Fruit fly (Drosophila melanogaster) whole organism, embryonic: ENCODE measurements around the gene Hand.

Source experiments
- Atf6 ChIP-seq: fragments of 200-800 bp; sonication (Bioruptor generic); IDR thresholded peaks from 2 replicates; pipeline ENCODE4 v1.3.6; 2022; ENCODE audit warnings: missing biosample characterization, missing genetic modification characterization
- Bdp1 ChIP-seq: fragments of 200-800 bp; sonication (Bioruptor generic); optimal IDR thresholded peaks from 3 replicates; lab custom pipeline; 2016; ENCODE audit warnings: missing biosample characterization, missing genetic modification characterization
- CG10959 ChIP-seq: fragments of 200-800 bp; sonication (Bioruptor generic); IDR thresholded peaks from 2 replicates; pipeline ENCODE4 v1.3.6; 2022; ENCODE audit warnings: missing biosample characterization, missing genetic modification characterization
- CG12104 ChIP-seq: fragments of 200-800 bp; sonication (Bioruptor generic); optimal IDR thresholded peaks from 3 replicates; lab custom pipeline; 2016; ENCODE audit warnings: missing biosample characterization, missing genetic modification characterization
- CG1233 ChIP-seq: fragments of 200-800 bp; sonication (Bioruptor generic); optimal IDR thresholded peaks from 4 replicates; lab custom pipeline; 2018; ENCODE audit warnings: missing biosample characterization, mild to moderate bottlenecking, missing genetic modification characterization
- CG12391 ChIP-seq: fragments of 200-800 bp; sonication (Bioruptor generic); optimal IDR thresholded peaks from 3 replicates; lab custom pipeline; 2018; ENCODE audit warnings: missing biosample characterization, mild to moderate bottlenecking, missing genetic modification characterization, moderate library complexity
- CG1647 ChIP-seq: fragments of 200-800 bp; sonication (Bioruptor generic); optimal IDR thresholded peaks from 3 replicates; lab custom pipeline; 2016; ENCODE audit warnings: missing biosample characterization, missing genetic modification characterization
- CG18262 ChIP-seq: fragments of 200-800 bp; optimal IDR thresholded peaks from 3 replicates; lab custom pipeline; 2019; ENCODE audit warnings: missing biosample characterization, mild to moderate bottlenecking, missing genetic modification characterization, moderate library complexity
- CG2678 ChIP-seq: fragments of 200-800 bp; sonication (Bioruptor generic); optimal IDR thresholded peaks from 3 replicates; lab custom pipeline; 2019; ENCODE audit warnings: missing biosample characterization, mild to moderate bottlenecking, missing genetic modification characterization, moderate library complexity
- CG2875 ChIP-seq: fragments of 200-800 bp; sonication (Bioruptor generic); optimal IDR thresholded peaks from 2 replicates; lab custom pipeline; 2017; ENCODE audit warnings: missing biosample characterization, mild to moderate bottlenecking, missing genetic modification characterization, missing genetic modification reagents
- CG30020 ChIP-seq: fragments of 200-800 bp; optimal IDR thresholded peaks from 2 replicates; lab custom pipeline; 2019; ENCODE audit warnings: missing biosample characterization, mild to moderate bottlenecking, missing genetic modification characterization, moderate library complexity
- CG34224 ChIP-seq: fragments of 200-800 bp; sonication (Bioruptor generic); IDR thresholded peaks from 3 replicates; pipeline ENCODE4 v1.3.6; 2022; ENCODE audit warnings: missing biosample characterization, missing genetic modification characterization; ENCODE audit not compliant: partially characterized antibody
- CG6854 ChIP-seq: fragments of 200-800 bp; sonication (Bioruptor generic); optimal IDR thresholded peaks from 3 replicates; lab custom pipeline; 2017; ENCODE audit warnings: missing biosample characterization, mild to moderate bottlenecking, missing genetic modification characterization
- CG7271 ChIP-seq: fragments of 200-800 bp; sonication (Bioruptor generic); optimal IDR thresholded peaks from 2 replicates; lab custom pipeline; 2018; ENCODE audit warnings: missing biosample characterization, mild to moderate bottlenecking, missing genetic modification characterization, moderate library complexity
- CG8281 ChIP-seq: fragments of 200-800 bp; sonication (Bioruptor generic); optimal IDR thresholded peaks from 2 replicates; lab custom pipeline; 2018; ENCODE audit warnings: missing biosample characterization, mild to moderate bottlenecking, missing genetic modification characterization, moderate library complexity
- CG9437 ChIP-seq: fragments of 200-800 bp; sonication (Bioruptor generic); optimal IDR thresholded peaks from 2 replicates; lab custom pipeline; 2018; ENCODE audit warnings: missing biosample characterization, mild to moderate bottlenecking, missing genetic modification characterization
- Chrac-16 ChIP-seq: fragments of 200-800 bp; sonication (Bioruptor generic); optimal IDR thresholded peaks from 3 replicates; lab custom pipeline; 2016; ENCODE audit warnings: missing biosample characterization, missing genetic modification characterization
- CrebB ChIP-seq: fragments of 200-800 bp; sonication (Bioruptor generic); optimal IDR thresholded peaks from 3 replicates; lab custom pipeline; 2018; ENCODE audit warnings: missing biosample characterization, mild to moderate bottlenecking, missing genetic modification characterization
- D19A ChIP-seq: fragments of 200-800 bp; optimal IDR thresholded peaks from 3 replicates; lab custom pipeline; 2019; ENCODE audit warnings: missing biosample characterization, mild to moderate bottlenecking, missing genetic modification characterization, moderate library complexity
- Elba2 ChIP-seq: fragments of 200-800 bp; sonication (Bioruptor generic); optimal IDR thresholded peaks from 3 replicates; lab custom pipeline; 2016; ENCODE audit warnings: missing biosample characterization, missing genetic modification characterization
- Hand ChIP-seq: fragments of 200-800 bp; sonication (Bioruptor generic); optimal IDR thresholded peaks from 2 replicates; lab custom pipeline; 2017; ENCODE audit warnings: mild to moderate bottlenecking, missing biosample characterization, missing genetic modification reagents, missing genetic modification characterization
- HmgZ ChIP-seq: fragments of 200-800 bp; sonication (Bioruptor generic); optimal IDR thresholded peaks from 2 replicates; lab custom pipeline; 2018; ENCODE audit warnings: missing biosample characterization, mild to moderate bottlenecking, missing genetic modification characterization
- Lpt ChIP-seq: fragments of >200 bp; optimal IDR thresholded peaks from 2 replicates; lab custom pipeline; 2018; ENCODE audit warnings: missing biosample characterization, missing genetic modification characterization
- MBD-R2 ChIP-seq: fragments of 200-800 bp; sonication (Bioruptor generic); IDR thresholded peaks from 2 replicates; pipeline ENCODE4 v1.3.6; 2022; ENCODE audit warnings: missing biosample characterization, missing genetic modification characterization
- Med ChIP-seq: fragments of 200-800 bp; sonication (Bioruptor generic); peaks from one replicate; lab custom pipeline; 2016; ENCODE audit warnings: missing biosample characterization, missing genetic modification characterization, mild to moderate bottlenecking, inconsistent platforms, moderate library complexity
- Opbp ChIP-seq: fragments of 200-800 bp; sonication (Bioruptor generic); IDR thresholded peaks from 3 replicates; pipeline ENCODE4 v1.3.6; 2022; ENCODE audit warnings: missing biosample characterization, missing genetic modification characterization; ENCODE audit not compliant: partially characterized antibody
- Optix ChIP-seq: fragments of 200-800 bp; sonication (Bioruptor generic); IDR thresholded peaks from 3 replicates; pipeline ENCODE4 v1.3.6; 2022; ENCODE audit warnings: missing biosample characterization, missing genetic modification characterization
- Side ChIP-seq: fragments of 200-800 bp; sonication (Bioruptor generic); optimal IDR thresholded peaks from 2 replicates; lab custom pipeline; 2016; ENCODE audit warnings: missing biosample characterization, missing genetic modification characterization
- TFAM ChIP-seq: fragments of 200-800 bp; sonication (Bioruptor generic); optimal IDR thresholded peaks from 2 replicates; lab custom pipeline; 2017; ENCODE audit warnings: missing biosample characterization, missing genetic modification characterization, inconsistent platforms
- Taf1 ChIP-seq: fragments of 200-800 bp; sonication (Bioruptor generic); IDR thresholded peaks from 2 replicates; pipeline ENCODE4 v1.3.6; 2022; ENCODE audit warnings: missing biosample characterization, missing genetic modification characterization
- abd-A ChIP-seq: fragments of 200-800 bp; sonication (Bioruptor generic); optimal IDR thresholded peaks from 3 replicates; lab custom pipeline; 2019; ENCODE audit warnings: missing biosample characterization, mild to moderate bottlenecking, missing genetic modification characterization, moderate library complexity
- ac ChIP-seq: fragments of 200-800 bp; sonication (Bioruptor generic); optimal IDR thresholded peaks from 3 replicates; lab custom pipeline; 2017; ENCODE audit warnings: missing biosample characterization, mild to moderate bottlenecking, missing genetic modification characterization
- aop ChIP-seq: fragments of 200-800 bp; sonication (Bioruptor generic); IDR thresholded peaks from 2 replicates; pipeline ENCODE4 v1.3.6; 2022; ENCODE audit warnings: missing biosample characterization, missing genetic modification characterization
- dan ChIP-seq: fragments of 200-800 bp; sonication (Bioruptor generic); IDR thresholded peaks from 2 replicates; pipeline ENCODE4 v1.3.6; 2022; ENCODE audit warnings: missing biosample characterization, missing genetic modification characterization
- en ChIP-seq: fragments of 200-800 bp; sonication (Bioruptor generic); optimal IDR thresholded peaks from 2 replicates; lab custom pipeline; 2016; ENCODE audit warnings: missing biosample characterization, missing genetic modification characterization
- exex ChIP-seq: fragments of 200-800 bp; sonication (Bioruptor generic); optimal IDR thresholded peaks from 4 replicates; lab custom pipeline; 2018; ENCODE audit warnings: missing biosample characterization, mild to moderate bottlenecking, missing genetic modification characterization, moderate library complexity
- fru ChIP-seq: fragments of >200 bp; optimal IDR thresholded peaks from 2 replicates; lab custom pipeline; 2017
- gce ChIP-seq: fragments of 200-800 bp; sonication (Bioruptor generic); IDR thresholded peaks from 3 replicates; pipeline ENCODE4 v1.3.6; 2022; ENCODE audit warnings: missing biosample characterization, missing genetic modification characterization
- gcm ChIP-seq: fragments of 200-800 bp; sonication (Bioruptor generic); optimal IDR thresholded peaks from 2 replicates; lab custom pipeline; 2019; ENCODE audit warnings: missing biosample characterization, mild to moderate bottlenecking, missing genetic modification characterization, moderate library complexity
- gt ChIP-seq: fragments of 200-800 bp; sonication (Bioruptor generic); IDR thresholded peaks from 2 replicates; pipeline ENCODE4 v1.3.6; 2022; ENCODE audit warnings: missing biosample characterization, missing genetic modification characterization
- knrl ChIP-seq: fragments of 200-800 bp; sonication (Bioruptor generic); IDR thresholded peaks from 3 replicates; pipeline ENCODE4 v1.3.6; 2022; ENCODE audit warnings: missing biosample characterization, missing genetic modification characterization; ENCODE audit not compliant: partially characterized antibody
- lab ChIP-seq: fragments of 200-800 bp; sonication (Bioruptor generic); optimal IDR thresholded peaks from 3 replicates; lab custom pipeline; 2017; ENCODE audit warnings: missing biosample characterization, missing genetic modification characterization, mild to moderate bottlenecking, moderate library complexity, missing genetic modification reagents
- lilli ChIP-seq: fragments of 200-800 bp; sonication (Bioruptor generic); optimal IDR thresholded peaks from 3 replicates; lab custom pipeline; 2016; ENCODE audit warnings: missing biosample characterization, missing genetic modification characterization
- lola ChIP-seq, 3 experiments: fragments of >200 bp in 2 of 3; fragments of 200-800 bp in 1 of 3; sonication (Bioruptor generic) in 1 of 3; optimal IDR thresholded peaks; 2 replicates each; lab custom pipeline; 2017 to 2019; ENCODE audit warnings: missing biosample characterization in 3 of 3, missing genetic modification characterization in 3 of 3, mild to moderate bottlenecking in 1 of 3, moderate library complexity in 1 of 3
- peb ChIP-seq: fragments of 200-800 bp; sonication (Bioruptor generic); IDR thresholded peaks from 2 replicates; pipeline ENCODE4 v1.3.6; 2022; ENCODE audit warnings: missing biosample characterization, missing genetic modification characterization
- pho ChIP-seq: fragments of 200-800 bp; sonication (Bioruptor generic); optimal IDR thresholded peaks from 2 replicates; lab custom pipeline; 2016; ENCODE audit warnings: missing biosample characterization, missing genetic modification characterization
- salm ChIP-seq: fragments of 200-800 bp; sonication (Bioruptor generic); optimal IDR thresholded peaks from 2 replicates; lab custom pipeline; 2018; ENCODE audit warnings: missing biosample characterization, mild to moderate bottlenecking, missing genetic modification characterization
- schlank ChIP-seq: fragments of 200-800 bp; sonication (Bioruptor generic); optimal IDR thresholded peaks from 2 replicates; lab custom pipeline; 2018; ENCODE audit warnings: missing biosample characterization, mild to moderate bottlenecking, missing genetic modification characterization
- sisA ChIP-seq: fragments of 200-800 bp; sonication (Bioruptor generic); IDR thresholded peaks from 2 replicates; pipeline ENCODE4 v1.3.6; 2022; ENCODE audit warnings: missing biosample characterization, missing genetic modification characterization
- slbo ChIP-seq: fragments of 200-800 bp; sonication (Bioruptor generic); IDR thresholded peaks from 2 replicates; pipeline ENCODE4 v1.3.6; 2022; ENCODE audit warnings: missing biosample characterization, missing genetic modification characterization
- zf30C ChIP-seq: fragments of 200-800 bp; sonication (Bioruptor generic); optimal IDR thresholded peaks from 3 replicates; lab custom pipeline; 2018; ENCODE audit warnings: missing biosample characterization, mild to moderate bottlenecking, missing genetic modification characterization

Hand gene

DNA sequence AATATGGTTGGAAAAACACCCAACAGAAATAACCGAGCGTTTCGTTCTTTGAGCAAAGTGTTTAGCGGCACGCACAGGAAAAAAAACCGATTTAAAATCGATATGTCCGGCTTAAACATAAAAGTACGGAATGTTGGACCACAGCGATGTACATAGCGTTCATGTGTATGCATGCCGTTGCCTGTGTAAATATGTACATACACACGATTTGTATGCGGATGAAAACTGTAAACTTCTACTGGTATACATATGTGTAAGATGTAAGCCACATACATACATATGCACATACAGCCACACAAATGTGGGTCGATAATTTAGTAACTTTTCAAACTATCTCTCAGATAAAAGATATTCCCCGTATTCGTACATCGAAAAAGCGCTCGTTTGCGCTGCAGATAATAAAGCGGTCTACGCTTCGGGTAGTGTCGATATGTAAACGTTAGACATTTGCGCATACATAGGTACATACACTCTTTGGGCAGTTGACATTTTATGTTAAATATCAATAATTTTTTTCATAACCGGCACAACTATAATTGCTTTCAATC is 45.5 kb downstream of the Hand start (continued):
- TF ChIP-seq ac: peak; percentile 73
- TF ChIP-seq schlank (tag; lab: Kevin White, UChicago): no peak
- no peak for TF ChIP-seq abd-A
- TF ChIP-seq Side: peak; percentile 1
- peak; percentile 78 for TF ChIP-seq CG1233 (GFP tag; lab: Kevin White, UChicago)
- TF ChIP-seq CG34224 (GFP tag; lab: Robert Waterston, UW): no peak
- no peak for TF ChIP-seq Opbp
- peak; percentile 33; the same call in 1 of the 2 replicates for TF ChIP-seq peb (GFP tag; lab: Robert Waterston, UW)
- TF ChIP-seq CG30020 (tag; lab: Kevin White, UChicago): peak; percentile 74
- TF ChIP-seq CG8281: no peak
- TF ChIP-seq HmgZ (tag; lab: Kevin White, UChicago): peak; percentile 0
- no peak for TF ChIP-seq Taf1 (GFP tag; lab: Robert Waterston, UW)
- no peak for TF ChIP-seq CG1647 (GFP tag; lab: Kevin White, UChicago)
- no peak for TF ChIP-seq CG9437 (GFP tag; lab: Kevin White, UChicago)
- TF ChIP-seq en (GFP tag; lab: Kevin White, UChicago): no peak
- TF ChIP-seq CrebB (tag; lab: Kevin White, UChicago): peak; percentile 64
- no peak for TF ChIP-seq gt (GFP tag; lab: Robert Waterston, UW)
- TF ChIP-seq exex: peak; percentile 55
- no peak for TF ChIP-seq Bdp1 (GFP tag; lab: Kevin White, UChicago)
- no peak for TF ChIP-seq slbo (GFP tag; lab: Robert Waterston, UW)
- no peak for TF ChIP-seq Hand (GFP tag; lab: Kevin White, UChicago)
- no peak for TF ChIP-seq CG12104 (GFP tag; lab: Kevin White, UChicago)
- no peak for TF ChIP-seq D19A (tag; lab: Kevin White, UChicago)
- no peak for TF ChIP-seq gcm (GFP tag; lab: Kevin White, UChicago)
- TF ChIP-seq lab (GFP tag; lab: Kevin White, UChicago): no peak
- peak in 1 of 3 experiments; percentile 51 for TF ChIP-seq lola (GFP tag; optimal IDR thresholded peaks at IDR 0.05; lab: Kevin White, UChicago)
- no peak for TF ChIP-seq sisA
- TF ChIP-seq CG18262: peak; percentile 23
- no peak for TF ChIP-seq lilli (GFP tag; lab: Kevin White, UChicago)
- peak; percentile 27 for TF ChIP-seq CG2875 (GFP tag; lab: Kevin White, UChicago)
- TF ChIP-seq TFAM (GFP tag; lab: Kevin White, UChicago): no peak
- no peak for TF ChIP-seq CG12391
- TF ChIP-seq Chrac-16 (GFP tag; lab: Kevin White, UChicago): no peak
- TF ChIP-seq pho (GFP tag; lab: Kevin White, UChicago): no peak
- TF ChIP-seq MBD-R2 (GFP tag; lab: Robert Waterston, UW): no peak
- peak; percentile 73 for TF ChIP-seq Med (GFP tag; lab: Kevin White, UChicago)
- no peak for TF ChIP-seq aop (GFP tag; lab: Robert Waterston, UW)
- no peak for TF ChIP-seq Elba2 (GFP tag; lab: Kevin White, UChicago)
- TF ChIP-seq zf30C (GFP tag; lab: Kevin White, UChicago): no peak
- TF ChIP-seq gce (GFP tag; lab: Robert Waterston, UW): no peak
- no peak; the same call in 1 of the 2 replicates for TF ChIP-seq Atf6
- TF ChIP-seq CG10959 (GFP tag; lab: Robert Waterston, UW): no peak
- no peak for TF ChIP-seq CG6854 (GFP tag; lab: Kevin White, UChicago)
- TF ChIP-seq CG7271: no peak
- no peak for TF ChIP-seq Optix (GFP tag; lab: Robert Waterston, UW)
- no peak for TF ChIP-seq CG2678 (tag; lab: Kevin White, UChicago)
- TF ChIP-seq dan (GFP tag; lab: Robert Waterston, UW): no peak
- TF ChIP-seq Lpt (GFP tag; lab: Kevin White, UChicago): no peak
- no peak for TF ChIP-seq knrl (GFP tag; lab: Robert Waterston, UW)
- TF ChIP-seq fru: no peak
- TF ChIP-seq salm (tag; lab: Kevin White, UChicago): no peak
